Worm (Caenorhabditis elegans) whole organism, L2 larva: ENCODE measurements around the gene F13B12.2.

ENCODE experiments used
- C34F6.9 ChIP-seq: fragments of 150-350 bp; optimal IDR thresholded peaks from 2 replicates; lab custom pipeline; 2014; ENCODE audit warnings: missing biosample characterization, missing genetic modification characterization
- F13H6.1 ChIP-seq: sonication (generic microtip); optimal IDR thresholded peaks from 2 replicates; lab custom pipeline; 2016; ENCODE audit warnings: missing genetic modification characterization, missing compliant biosample characterization
- ZK546.5 ChIP-seq: sonication (generic microtip); optimal IDR thresholded peaks from 2 replicates; lab custom pipeline; 2017; ENCODE audit warnings: missing biosample characterization, missing genetic modification characterization
- alr-1 ChIP-seq: fragments of 150-350 bp; optimal IDR thresholded peaks from 2 replicates; lab custom pipeline; 2014; ENCODE audit warnings: missing biosample characterization, missing genetic modification characterization
- aly-2 ChIP-seq: fragments of 150-350 bp; optimal IDR thresholded peaks from 2 replicates; lab custom pipeline; 2014; ENCODE audit warnings: missing biosample characterization, missing genetic modification characterization
- ama-1 ChIP-seq: fragments of 150-350 bp; optimal IDR thresholded peaks from 2 replicates; lab custom pipeline; 2018; ENCODE audit warnings: inconsistent platforms
- blmp-1 ChIP-seq: sonication (generic microtip); optimal IDR thresholded peaks from 2 replicates; lab custom pipeline; 2017; ENCODE audit warnings: missing genetic modification characterization, mild to moderate bottlenecking, missing compliant biosample characterization, antibody characterized with exemption, moderate library complexity; ENCODE audit not compliant: insufficient read depth
- ceh-16 ChIP-seq: fragments of 150-350 bp; optimal IDR thresholded peaks from 2 replicates; lab custom pipeline; 2014; ENCODE audit warnings: missing biosample characterization, missing genetic modification characterization
- ceh-82 ChIP-seq: fragments of 150-350 bp; optimal IDR thresholded peaks from 2 replicates; lab custom pipeline; 2014; ENCODE audit warnings: missing biosample characterization, missing genetic modification characterization
- crh-2 ChIP-seq: sonication (generic microtip); optimal IDR thresholded peaks from 2 replicates; lab custom pipeline; 2017; ENCODE audit warnings: missing biosample characterization, missing genetic modification characterization
- dmd-4 ChIP-seq: sonication (generic microtip); optimal IDR thresholded peaks from 2 replicates; lab custom pipeline; 2017; ENCODE audit warnings: missing biosample characterization, missing genetic modification characterization
- egl-27 ChIP-seq: sonication (generic microtip); optimal IDR thresholded peaks from 3 replicates; lab custom pipeline; 2017; ENCODE audit warnings: missing biosample characterization, missing genetic modification reagents, missing genetic modification characterization
- elt-1 ChIP-seq: fragments of 150-350 bp; optimal IDR thresholded peaks from 2 replicates; lab custom pipeline; 2014; ENCODE audit warnings: missing biosample characterization, missing genetic modification characterization
- elt-3 ChIP-seq: sonication (generic microtip); optimal IDR thresholded peaks from 2 replicates; lab custom pipeline; 2017; ENCODE audit warnings: missing biosample characterization, missing genetic modification characterization
- fos-1 ChIP-seq: fragments of 150-350 bp; optimal IDR thresholded peaks from 2 replicates; lab custom pipeline; 2014; ENCODE audit warnings: missing biosample characterization, missing genetic modification characterization
- lin-13 ChIP-seq: fragments of 150-350 bp; optimal IDR thresholded peaks from 2 replicates; lab custom pipeline; 2014; ENCODE audit warnings: missing biosample characterization, missing genetic modification reagents, missing genetic modification characterization
- lin-39 ChIP-seq: fragments of 150-350 bp; optimal IDR thresholded peaks from 2 replicates; lab custom pipeline; 2014; ENCODE audit warnings: missing biosample characterization, missing genetic modification reagents, missing genetic modification characterization
- lsy-2 ChIP-seq, 2 experiments: fragments of 150-350 bp in 1 of 2; sonication (generic microtip) in 1 of 2; optimal IDR thresholded peaks; 2 replicates each; lab custom pipeline; 2014 to 2017; ENCODE audit warnings: missing biosample characterization in 2 of 2, missing genetic modification characterization in 2 of 2
- mab-5 ChIP-seq: fragments of 150-350 bp; optimal IDR thresholded peaks from 2 replicates; lab custom pipeline; 2014; ENCODE audit warnings: missing biosample characterization, missing genetic modification characterization
- mbf-1 ChIP-seq: sonication (generic microtip); optimal IDR thresholded peaks from 2 replicates; lab custom pipeline; 2017; ENCODE audit warnings: missing biosample characterization, missing genetic modification characterization
- nhr-10 ChIP-seq: sonication (generic microtip); optimal IDR thresholded peaks from 2 replicates; lab custom pipeline; 2017; ENCODE audit warnings: missing biosample characterization, missing genetic modification characterization
- nhr-11 ChIP-seq: fragments of 150-350 bp; optimal IDR thresholded peaks from 2 replicates; lab custom pipeline; 2014; ENCODE audit warnings: missing biosample characterization, missing genetic modification characterization
- nhr-12 ChIP-seq: fragments of 150-350 bp; optimal IDR thresholded peaks from 2 replicates; lab custom pipeline; 2014; ENCODE audit warnings: missing biosample characterization, missing genetic modification characterization
- nhr-129 ChIP-seq: fragments of 150-350 bp; optimal IDR thresholded peaks from 2 replicates; lab custom pipeline; 2014; ENCODE audit warnings: missing biosample characterization, missing genetic modification characterization
- nhr-21 ChIP-seq: fragments of 150-350 bp; optimal IDR thresholded peaks from 2 replicates; lab custom pipeline; 2014; ENCODE audit warnings: missing biosample characterization, missing genetic modification characterization
- nhr-23 ChIP-seq: fragments of 150-350 bp; optimal IDR thresholded peaks from 2 replicates; lab custom pipeline; 2014; ENCODE audit warnings: missing biosample characterization, missing genetic modification reagents, missing genetic modification characterization
- nhr-237 ChIP-seq: fragments of 150-350 bp; optimal IDR thresholded peaks from 2 replicates; lab custom pipeline; 2014; ENCODE audit warnings: missing biosample characterization, missing genetic modification characterization
- nhr-25 ChIP-seq: fragments of 150-350 bp; sonication (generic microtip); optimal IDR thresholded peaks from 3 replicates; lab custom pipeline; 2014; ENCODE audit warnings: missing biosample characterization, missing genetic modification characterization
- nhr-6 ChIP-seq: fragments of 150-350 bp; optimal IDR thresholded peaks from 2 replicates; lab custom pipeline; 2014; ENCODE audit warnings: missing biosample characterization, missing genetic modification characterization
- nhr-77 ChIP-seq: fragments of 150-350 bp; optimal IDR thresholded peaks from 2 replicates; lab custom pipeline; 2014; ENCODE audit warnings: missing biosample characterization, missing genetic modification characterization
- peb-1 ChIP-seq: fragments of 150-350 bp; optimal IDR thresholded peaks from 2 replicates; lab custom pipeline; 2014; ENCODE audit warnings: missing biosample characterization, missing genetic modification characterization
- sem-4 ChIP-seq: fragments of 150-350 bp; optimal IDR thresholded peaks from 2 replicates; lab custom pipeline; 2014; ENCODE audit warnings: missing biosample characterization, missing genetic modification reagents, missing genetic modification characterization
- skn-1 ChIP-seq: sonication (generic microtip); optimal IDR thresholded peaks from 2 replicates; lab custom pipeline; 2017; ENCODE audit warnings: missing biosample characterization, missing genetic modification characterization
- sma-3 ChIP-seq: sonication (generic microtip); optimal IDR thresholded peaks from 2 replicates; lab custom pipeline; 2016; ENCODE audit warnings: missing genetic modification reagents, missing genetic modification characterization, missing compliant biosample characterization
- sma-9 ChIP-seq, 2 experiments: fragments of 150-350 bp in 1 of 2; sonication (generic microtip) in 1 of 2; optimal IDR thresholded peaks; 2 replicates each; lab custom pipeline; 2014 to 2016; ENCODE audit warnings: missing genetic modification characterization in 2 of 2, mild to moderate bottlenecking in 1 of 2, missing biosample characterization in 1 of 2, missing compliant biosample characterization in 1 of 2, missing genetic modification reagents in 1 of 2, moderate library complexity in 1 of 2
- snpc-4 ChIP-seq: fragments of 150-350 bp; optimal IDR thresholded peaks from 2 replicates; lab custom pipeline; 2014; ENCODE audit warnings: missing biosample characterization, missing genetic modification characterization
- unc-55 ChIP-seq: fragments of 150-350 bp; sonication (generic microtip); optimal IDR thresholded peaks from 3 replicates; lab custom pipeline; 2014; ENCODE audit warnings: missing biosample characterization, missing genetic modification reagents, missing genetic modification characterization
- unc-62 ChIP-seq: fragments of 150-350 bp; optimal IDR thresholded peaks from 2 replicates; lab custom pipeline; 2014; ENCODE audit warnings: missing biosample characterization, missing genetic modification reagents, missing genetic modification characterization
- zag-1 ChIP-seq: fragments of 150-350 bp; optimal IDR thresholded peaks from 2 replicates; lab custom pipeline; 2014; ENCODE audit warnings: missing biosample characterization, missing genetic modification characterization
- ztf-1 ChIP-seq: fragments of 200-800 bp; sonication (Bioruptor generic); conservative IDR thresholded peaks from 2 replicates; pipeline ENCODE4 v1.3.6; 2022; ENCODE audit warnings: missing genetic modification characterization, missing compliant biosample characterization
- ztf-11 ChIP-seq: sonication (generic microtip); optimal IDR thresholded peaks from 2 replicates; lab custom pipeline; 2017; ENCODE audit warnings: missing biosample characterization, missing genetic modification characterization
- ztf-4 ChIP-seq: fragments of 150-350 bp; optimal IDR thresholded peaks from 2 replicates; lab custom pipeline; 2014; ENCODE audit warnings: missing biosample characterization, missing genetic modification characterization

Gene F13B12.2

ce11 chrIV:10417781-10418180, 11.1 kb downstream of the F13B12.2 start, which contains the start of gene F13B12.6:
TSS of gene F13B12.6 (minus strand) at chrIV:10417881.
- TF ChIP-seq sma-9 (GFP tag; optimal IDR thresholded peaks at IDR 0.05; lab: Kevin White, UChicago): no peak
- no peak for TF ChIP-seq sma-9 (tag; optimal IDR thresholded peaks at IDR 0.05; lab: Kevin White, UChicago)
- TF ChIP-seq sem-4 (tag; lab: Kevin White, UChicago): no peak
- no peak for TF ChIP-seq blmp-1 (tag; lab: Kevin White, UChicago)
- no peak for TF ChIP-seq fos-1 (tag; lab: Kevin White, UChicago)
- TF ChIP-seq mab-5 (tag; lab: Kevin White, UChicago): no peak
- TF ChIP-seq nhr-129 (tag; lab: Kevin White, UChicago): no peak

ce11 chrIV:10413828-10414227, 15.1 kb downstream of the F13B12.2 start, which contains the start of gene R10H10.7:
TSS of gene R10H10.7 (minus strand) at chrIV:10413928.
- TF ChIP-seq nhr-12 (no peak), lin-39 (tag; lab: Kevin White, UChicago) (no peak), nhr-237 (tag; lab: Kevin White, UChicago) (no peak), mbf-1 (no peak), nhr-77 (tag; lab: Kevin White, UChicago) (no peak), elt-3 (no peak), peb-1 (tag; lab: Kevin White, UChicago) (no peak)

ce11 chrIV:10409377-10409776, 19.6 kb downstream of the F13B12.2 start, which contains the start of gene rfk-1:
TSS of gene rfk-1 (minus strand) at chrIV:10409477.
- TF ChIP-seq ZK546.5 (no peak), lin-39 (tag; lab: Kevin White, UChicago) (no peak), crh-2 (no peak), alr-1 (no peak), ztf-11 (tag; lab: Kevin White, UChicago) (no peak), dmd-4 (tag; lab: Kevin White, UChicago) (no peak), peb-1 (tag; lab: Kevin White, UChicago) (no peak), sma-9 (GFP tag; optimal IDR thresholded peaks at IDR 0.05; lab: Kevin White, UChicago) (no peak), sma-9 (tag; optimal IDR thresholded peaks at IDR 0.05; lab: Kevin White, UChicago) (no peak), lin-13 (GFP tag; lab: Kevin White, UChicago) (no peak), nhr-10 (no peak), nhr-11 (no peak), nhr-237 (tag; lab: Kevin White, UChicago) (no peak), nhr-12 (no peak), mab-5 (tag; lab: Kevin White, UChicago) (no peak)
- TF ChIP-seq, all 48 proteins: peak for 0

ce11 chrIV:10403193-10404058, 25.5 kb downstream of the F13B12.2 start, which contains the start of gene gpa-7:
TSS of gene gpa-7 (plus strand) at chrIV:10404008.
- no peak for TF ChIP-seq nhr-77 (tag; lab: Kevin White, UChicago)
- TF ChIP-seq ztf-11 (tag; lab: Kevin White, UChicago): no peak
- TF ChIP-seq C34F6.9 (tag; lab: Kevin White, UChicago): peak; percentile 84
- peak; percentile 18 for TF ChIP-seq ztf-4
- TF ChIP-seq peb-1 (tag; lab: Kevin White, UChicago): no peak
- no peak for TF ChIP-seq skn-1
- TF ChIP-seq egl-27 (tag; lab: Kevin White, UChicago): peak; percentile 22
- TF ChIP-seq dmd-4 (tag; lab: Kevin White, UChicago): no peak
- TF ChIP-seq ztf-1 (GFP tag; lab: Robert Waterston, UW): no peak
- peak; percentile 28 for TF ChIP-seq lin-13 (GFP tag; lab: Kevin White, UChicago)
- peak; percentile 56 for TF ChIP-seq nhr-6 (tag; lab: Kevin White, UChicago)
- no peak for TF ChIP-seq lin-39 (tag; lab: Kevin White, UChicago)
- TF ChIP-seq elt-1 (tag; lab: Kevin White, UChicago): no peak
- TF ChIP-seq nhr-23 (tag; lab: Kevin White, UChicago): no peak
- no peak for TF ChIP-seq nhr-10
- TF ChIP-seq fos-1 (tag; lab: Kevin White, UChicago): peak; percentile 27
- TF ChIP-seq nhr-25: no peak
- peak; percentile 22 for TF ChIP-seq nhr-21 (tag; lab: Kevin White, UChicago)
- no peak for TF ChIP-seq ZK546.5
- TF ChIP-seq ceh-82 (tag; lab: Kevin White, UChicago): no peak
- TF ChIP-seq snpc-4 (tag; lab: Kevin White, UChicago): peak; percentile 38
- TF ChIP-seq nhr-12: no peak
- no peak for TF ChIP-seq mbf-1
- peak; percentile 91 for TF ChIP-seq F13H6.1 (tag; lab: Kevin White, UChicago)
- TF ChIP-seq nhr-11: no peak
- TF ChIP-seq ceh-16 (tag; lab: Kevin White, UChicago): no peak
- peak; percentile 85 for TF ChIP-seq zag-1 (tag; lab: Kevin White, UChicago)
- no peak for TF ChIP-seq nhr-237 (tag; lab: Kevin White, UChicago)
- no peak for TF ChIP-seq ama-1 (lab: Kevin White, UChicago)
- peak; percentile 67 for TF ChIP-seq unc-55 (GFP tag; lab: Kevin White, UChicago)
- no peak for TF ChIP-seq sma-3 (GFP tag; lab: Kevin White, UChicago)
- TF ChIP-seq mab-5 (tag; lab: Kevin White, UChicago): no peak
- no peak for TF ChIP-seq alr-1
- TF ChIP-seq sem-4 (tag; lab: Kevin White, UChicago): peak; percentile 52
- peak; percentile 59 for TF ChIP-seq crh-2
- TF ChIP-seq unc-62 (GFP tag; lab: Kevin White, UChicago): no peak
- TF ChIP-seq lsy-2 (tag; optimal IDR thresholded peaks at IDR 0.05; lab: Kevin White, UChicago): peak; percentile 25 to 62
- no peak for TF ChIP-seq aly-2 (tag; lab: Kevin White, UChicago)
